Fruit fly (Drosophila melanogaster) whole organism, prepupa: ENCODE measurements around the gene DppIII.
A peak's percentile ranks its signal among the peaks of the same experiment; 100 is the strongest.

Experiments used
- CG11294 ChIP-seq: fragments of 200-800 bp; sonication (Bioruptor generic); IDR thresholded peaks from 2 replicates; pipeline ENCODE4 v1.3.6; 2022; ENCODE audit warnings: missing biosample characterization, missing genetic modification characterization
- CG11762 ChIP-seq: fragments of 200-800 bp; sonication (Bioruptor generic); optimal IDR thresholded peaks from 3 replicates; lab custom pipeline; 2016; ENCODE audit warnings: missing biosample characterization, missing genetic modification characterization; ENCODE audit not compliant: insufficient read depth
- CG11902 ChIP-seq: fragments of 200-800 bp; sonication (Bioruptor generic); optimal IDR thresholded peaks from 3 replicates; lab custom pipeline; 2016; ENCODE audit warnings: missing biosample characterization, missing genetic modification characterization
- CG3032 ChIP-seq: fragments of 200-800 bp; optimal IDR thresholded peaks from 2 replicates; lab custom pipeline; 2019; ENCODE audit warnings: missing biosample characterization, mild to moderate bottlenecking, missing genetic modification characterization, moderate library complexity
- CG6163 ChIP-seq: fragments of 200-800 bp; sonication (Bioruptor generic); IDR thresholded peaks from 3 replicates; pipeline ENCODE4 v1.3.6; 2022; ENCODE audit warnings: missing biosample characterization, missing genetic modification characterization
- CG6792 ChIP-seq: fragments of 200-800 bp; sonication (Bioruptor generic); optimal IDR thresholded peaks from 3 replicates; lab custom pipeline; 2016; ENCODE audit warnings: missing biosample characterization, missing genetic modification characterization
- CG6808 ChIP-seq: fragments of 200-800 bp; sonication (Bioruptor generic); optimal IDR thresholded peaks from 3 replicates; lab custom pipeline; 2017; ENCODE audit warnings: missing biosample characterization, missing genetic modification characterization, mild to moderate bottlenecking, moderate library complexity, missing genetic modification reagents
- CG8319 ChIP-seq: fragments of 200-800 bp; sonication (Bioruptor generic); optimal IDR thresholded peaks from 3 replicates; lab custom pipeline; 2016; ENCODE audit warnings: missing biosample characterization, missing genetic modification characterization
- CG8632 ChIP-seq: fragments of 200-800 bp; sonication (Bioruptor generic); optimal IDR thresholded peaks from 3 replicates; lab custom pipeline; 2016; ENCODE audit warnings: missing biosample characterization, missing genetic modification characterization
- Eip75B ChIP-seq: fragments of 200-800 bp; sonication (Bioruptor generic); optimal IDR thresholded peaks from 3 replicates; lab custom pipeline; 2016; ENCODE audit warnings: missing biosample characterization, missing genetic modification characterization
- Eip78C ChIP-seq: fragments of 200-800 bp; sonication (Bioruptor generic); peaks from one replicate; lab custom pipeline; 2016; ENCODE audit warnings: missing biosample characterization, missing genetic modification characterization
- Gug ChIP-seq: fragments of 200-800 bp; sonication (Bioruptor generic); IDR thresholded peaks from 2 replicates; pipeline ENCODE4 v1.3.6; 2022; ENCODE audit warnings: missing biosample characterization, missing genetic modification characterization
- Hr39 ChIP-seq: fragments of 200-800 bp; sonication (Bioruptor generic); optimal IDR thresholded peaks from 2 replicates; lab custom pipeline; 2016; ENCODE audit warnings: missing biosample characterization, missing genetic modification characterization
- Hr4 ChIP-seq: fragments of 200-800 bp; sonication (Bioruptor generic); optimal IDR thresholded peaks from 3 replicates; lab custom pipeline; 2016; ENCODE audit warnings: missing biosample characterization, missing genetic modification characterization
- Met ChIP-seq: fragments of 200-800 bp; sonication (Bioruptor generic); optimal IDR thresholded peaks from 3 replicates; lab custom pipeline; 2016; ENCODE audit warnings: missing biosample characterization, missing genetic modification characterization
- Smox ChIP-seq: fragments of 200-800 bp; sonication (Bioruptor generic); optimal IDR thresholded peaks from 3 replicates; lab custom pipeline; 2016; ENCODE audit warnings: missing biosample characterization, missing genetic modification characterization
- Sox14 ChIP-seq: fragments of 200-800 bp; sonication (Bioruptor generic); optimal IDR thresholded peaks from 3 replicates; lab custom pipeline; 2016; ENCODE audit warnings: missing biosample characterization, missing genetic modification characterization
- achi ChIP-seq: fragments of 200-800 bp; sonication (Bioruptor generic); optimal IDR thresholded peaks from 3 replicates; lab custom pipeline; 2016; ENCODE audit warnings: missing biosample characterization, missing genetic modification characterization
- cyc ChIP-seq: fragments of 200-800 bp; sonication (Bioruptor generic); optimal IDR thresholded peaks from 3 replicates; lab custom pipeline; 2016; ENCODE audit warnings: missing biosample characterization, missing genetic modification characterization
- eg ChIP-seq: fragments of 200-800 bp; sonication (Bioruptor generic); IDR thresholded peaks from 3 replicates; pipeline ENCODE4 v1.3.6; 2022; ENCODE audit warnings: missing biosample characterization, missing genetic modification characterization
- esn ChIP-seq: fragments of 200-800 bp; sonication (Bioruptor generic); optimal IDR thresholded peaks from 2 replicates; lab custom pipeline; 2016; ENCODE audit warnings: missing biosample characterization, mild to moderate bottlenecking, missing genetic modification characterization, moderate library complexity
- fd59A ChIP-seq: fragments of 200-800 bp; sonication (Bioruptor generic); optimal IDR thresholded peaks from 2 replicates; lab custom pipeline; 2017; ENCODE audit warnings: missing biosample characterization, mild to moderate bottlenecking, missing genetic modification characterization, missing genetic modification reagents
- fd85E ChIP-seq: fragments of 200-800 bp; sonication (Bioruptor generic); optimal IDR thresholded peaks from 3 replicates; lab custom pipeline; 2016; ENCODE audit warnings: missing biosample characterization, missing genetic modification characterization
- fkh ChIP-seq: fragments of 200-800 bp; sonication (Bioruptor generic); optimal IDR thresholded peaks from 3 replicates; lab custom pipeline; 2017; ENCODE audit warnings: missing biosample characterization, mild to moderate bottlenecking, missing genetic modification characterization, moderate library complexity
- lz ChIP-seq: fragments of 200-800 bp; sonication (Bioruptor generic); optimal IDR thresholded peaks from 3 replicates; lab custom pipeline; 2016; ENCODE audit warnings: missing biosample characterization, missing genetic modification characterization
- pdm3 ChIP-seq: fragments of 200-800 bp; sonication (Bioruptor generic); optimal IDR thresholded peaks from 3 replicates; lab custom pipeline; 2016; ENCODE audit warnings: missing biosample characterization, missing genetic modification characterization
- ss ChIP-seq, 2 experiments: fragments of 200-800 bp; sonication (Bioruptor generic); optimal IDR thresholded peaks; 2 replicates in 1 of 2; 3 replicates in 1 of 2; lab custom pipeline; 2017 to 2018; ENCODE audit warnings: mild to moderate bottlenecking in 2 of 2, missing biosample characterization in 2 of 2, missing genetic modification characterization in 2 of 2, moderate library complexity in 1 of 2
- svp ChIP-seq: fragments of 200-800 bp; sonication (Bioruptor generic); peaks from one replicate; lab custom pipeline; 2016; ENCODE audit warnings: missing biosample characterization, missing genetic modification characterization

The DppIII gene

DNA sequence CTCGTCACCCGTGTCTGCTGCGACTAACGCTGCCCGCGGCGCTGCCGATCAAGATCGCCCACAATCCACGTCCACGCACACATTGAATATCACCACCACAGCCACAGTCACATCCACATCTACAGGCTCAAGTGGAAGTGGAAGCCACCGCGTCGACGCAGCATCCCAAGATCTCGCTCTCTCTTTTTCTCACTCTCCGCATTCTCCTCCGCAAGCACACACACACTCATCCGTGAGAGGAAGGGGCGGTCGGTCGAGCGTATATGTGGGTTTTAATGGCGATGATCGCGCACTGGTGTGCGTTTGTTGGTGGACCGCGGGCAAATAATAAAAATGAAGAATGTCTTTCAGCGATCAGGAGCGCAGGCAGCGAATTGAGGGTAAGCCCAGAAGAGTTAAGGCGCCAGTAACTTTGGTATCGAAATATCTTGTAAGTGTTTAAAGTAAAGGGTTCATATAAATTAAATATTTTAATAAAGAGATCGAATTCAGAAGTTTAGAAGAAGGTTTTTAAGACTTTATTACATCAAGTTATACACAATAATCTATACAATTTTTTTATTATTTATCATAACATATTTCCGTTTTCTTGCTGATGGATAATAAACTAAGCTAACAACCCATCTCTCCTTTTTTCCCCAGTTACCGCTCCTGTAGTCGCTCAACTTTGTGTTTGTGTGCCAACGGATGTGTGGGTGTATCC, 10.3 kb upstream of the DppIII start, which contains the start of gene Poxm (continued):
- TF ChIP-seq CG6808 (GFP tag; lab: Kevin White, UChicago) (peak; percentile 97), Hr4 (peak; percentile 97), CG8632 (GFP tag; lab: Kevin White, UChicago) (peak; percentile 94), achi (peak; percentile 96), CG11902 (GFP tag; lab: Kevin White, UChicago) (peak; percentile 99), CG8319 (GFP tag; lab: Kevin White, UChicago) (peak; percentile 93), cyc (GFP tag; lab: Kevin White, UChicago) (peak; percentile 93), fd59A (GFP tag; lab: Kevin White, UChicago) (peak; percentile 96), Met (GFP tag; lab: Kevin White, UChicago) (peak; percentile 91)

DNA sequence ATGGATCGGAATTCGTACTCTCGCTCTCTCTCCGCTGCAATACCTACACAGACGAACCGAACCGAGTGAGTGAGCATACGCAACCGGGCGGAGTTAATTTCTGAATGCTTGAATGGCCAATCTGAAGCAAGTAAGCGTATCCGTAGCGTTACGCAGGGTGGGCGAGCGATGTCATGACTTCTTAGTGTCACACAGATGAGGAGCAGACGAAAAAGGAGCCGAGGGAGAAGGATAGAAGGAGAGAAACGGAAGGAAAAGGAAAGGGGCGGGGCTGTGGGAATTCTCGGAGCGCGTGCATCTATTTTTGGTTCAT, 9.8 kb upstream of the DppIII start:
- TF ChIP-seq Sox14 (GFP tag; lab: Kevin White, UChicago) (no peak), pdm3 (no peak), Hr39 (GFP tag; lab: Kevin White, UChicago) (no peak), svp (GFP tag; lab: Kevin White, UChicago) (no peak), Eip75B (no peak), fkh (no peak), CG6808 (GFP tag; lab: Kevin White, UChicago) (no peak), eg (GFP tag; lab: Robert Waterston, UW) (no peak), ss (GFP tag; optimal IDR thresholded peaks at IDR 0.05; lab: Kevin White, UChicago) (no peak)

DNA sequence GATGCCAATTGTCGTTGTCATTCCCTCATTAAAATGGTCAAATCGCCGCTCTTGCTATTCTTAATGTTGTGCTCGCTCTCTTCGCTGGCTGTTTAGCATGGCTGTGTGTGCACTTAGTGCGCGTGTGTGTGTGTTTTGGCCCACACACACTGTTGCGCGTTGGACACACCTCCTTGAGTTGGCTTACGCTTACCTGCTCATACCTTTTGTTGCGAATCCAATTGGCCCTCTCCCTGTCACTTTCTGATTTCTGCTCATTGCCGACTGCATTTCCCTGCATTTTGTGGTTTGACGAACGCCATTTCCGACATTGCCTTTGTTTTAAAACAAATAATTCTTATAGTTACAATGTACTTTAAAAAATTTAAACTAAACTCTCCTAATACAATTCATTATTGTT, 9.2 kb upstream of the DppIII start:
- no peak for TF ChIP-seq Eip75B
- no peak for TF ChIP-seq esn (GFP tag; lab: Kevin White, UChicago)
- TF ChIP-seq Eip78C, result peak; percentile 8
- TF ChIP-seq fd85E (GFP tag; lab: Kevin White, UChicago), result no peak
- TF ChIP-seq lz (GFP tag; lab: Kevin White, UChicago), result no peak
- TF ChIP-seq CG11294 (GFP tag; lab: Robert Waterston, UW), result no peak
- no peak for TF ChIP-seq Gug (GFP tag; lab: Robert Waterston, UW)
- TF ChIP-seq Smox (GFP tag; lab: Kevin White, UChicago), result no peak
- TF ChIP-seq, all 60 proteins: peak for 1

DNA sequence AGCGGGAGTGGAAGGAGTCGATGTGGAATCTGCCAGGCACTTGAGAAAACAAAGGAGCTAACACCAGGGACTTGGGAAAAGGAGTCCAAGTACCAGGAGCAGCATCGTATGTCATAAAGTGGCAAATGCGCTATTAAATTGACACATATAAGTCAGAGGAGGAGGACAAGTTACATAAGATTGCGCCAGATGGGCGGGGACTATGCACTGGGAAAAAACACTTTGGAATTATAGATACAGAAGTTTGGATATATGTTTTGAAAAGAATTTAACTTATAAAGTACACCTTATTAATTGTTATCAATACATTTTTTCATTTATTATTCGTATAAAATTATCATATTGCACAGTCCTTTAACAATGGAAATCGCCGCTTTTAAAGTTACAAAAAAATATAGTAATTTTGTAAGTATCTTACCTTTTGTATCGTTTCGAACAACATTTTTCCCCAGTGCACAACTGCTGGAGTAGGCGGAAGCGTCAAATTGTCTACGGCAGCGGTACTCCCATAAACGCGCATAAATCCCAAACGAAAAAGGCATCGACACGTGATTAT, 8.1 kb upstream of the DppIII start:
- TF ChIP-seq Eip78C (peak; percentile 11), CG3032 (tag; lab: Kevin White, UChicago) (no peak)

- TF ChIP-seq CG11762 (GFP tag; lab: Kevin White, UChicago) (no peak), fkh (peak; percentile 8), CG6792 (GFP tag; lab: Kevin White, UChicago) (no peak), Eip78C (peak; percentile 37), achi (peak; percentile 99), CG6163 (GFP tag; lab: Robert Waterston, UW) (no peak)
- TF ChIP-seq, all 60 proteins: peak for 3
Measured at dm6 chr3R:8340675-8341275, 3.4 kb upstream of the DppIII start, which contains the start of the genes COX7A and Arl2. Gene COX7A (minus strand): TSS chr3R:8341043. Gene Arl2 (plus strand): TSS chr3R:8341100.

- peak; percentile 38 for TF ChIP-seq fkh
- no peak for TF ChIP-seq CG6163 (GFP tag; lab: Robert Waterston, UW)
- TF ChIP-seq, all 60 proteins: peak for 1
Measured at dm6 chr3R:8343251-8343744, 902 bp upstream of the DppIII start, which contains the start of the genes PNKP and COX7AL. Gene PNKP (minus strand): TSS chr3R:8343516. Gene COX7AL (plus strand): TSS chr3R:8343669.
